Worm (Caenorhabditis elegans) whole organism, young adult: ENCODE measurements around the gene ptb-1.

Experiments
- C17E4.6 ChIP-seq: fragments of 200-800 bp; sonication (Bioruptor generic); IDR thresholded peaks from 2 replicates; pipeline ENCODE4 v1.3.6; 2022; ENCODE audit warnings: missing genetic modification reagents, missing genetic modification characterization, missing compliant biosample characterization
- D2030.7 ChIP-seq: fragments of 200-800 bp; sonication (Bioruptor generic); IDR thresholded peaks from 2 replicates; pipeline ENCODE4 v1.3.6; 2022; ENCODE audit warnings: missing genetic modification reagents, missing genetic modification characterization, missing compliant biosample characterization
- F37B4.10 ChIP-seq: fragments of 200-800 bp; sonication (Bioruptor generic); IDR thresholded peaks from 2 replicates; pipeline ENCODE4 v1.3.6; 2022; ENCODE audit warnings: missing genetic modification characterization, missing compliant biosample characterization
- F57A8.1 ChIP-seq: fragments of 200-800 bp; sonication (Bioruptor generic); optimal IDR thresholded peaks from 2 replicates; lab custom pipeline; 2018; ENCODE audit warnings: mild to moderate bottlenecking, missing genetic modification characterization, moderate library complexity, missing compliant biosample characterization
- T07F8.4 ChIP-seq: sonication (generic microtip); optimal IDR thresholded peaks from 2 replicates; lab custom pipeline; 2016; ENCODE audit warnings: mild to moderate bottlenecking, missing genetic modification characterization, moderate library complexity, missing compliant biosample characterization
- T26A5.8 ChIP-seq: sonication (generic microtip); optimal IDR thresholded peaks from 2 replicates; lab custom pipeline; 2016; ENCODE audit warnings: missing genetic modification characterization, missing compliant biosample characterization
- Y53G8AR.9 ChIP-seq: fragments of 200-800 bp; sonication (Bioruptor generic); conservative IDR thresholded peaks from 2 replicates; pipeline ENCODE4 v1.3.6; 2022; ENCODE audit warnings: missing genetic modification reagents, missing genetic modification characterization, missing compliant biosample characterization
- ZK185.1 ChIP-seq: sonication (generic microtip); optimal IDR thresholded peaks from 2 replicates; lab custom pipeline; 2016; ENCODE audit warnings: mild to moderate bottlenecking, missing genetic modification characterization, missing compliant biosample characterization; ENCODE audit not compliant: poor library complexity, severe bottlenecking
- ama-1 ChIP-seq, 3 experiments: fragments of 150-350 bp in 1 of 3; sonication (generic microtip) in 2 of 3; optimal IDR thresholded peaks; 2 replicates each; lab custom pipeline; 2014 to 2018; ENCODE audit warnings: missing biosample characterization in 2 of 3, missing genetic modification characterization in 2 of 3, missing genetic modification reagents in 2 of 3
- aptf-2 ChIP-seq: fragments of 200-800 bp; sonication (Bioruptor generic); conservative IDR thresholded peaks from 2 replicates; pipeline ENCODE4 v1.3.6; 2022; ENCODE audit warnings: missing genetic modification reagents, missing genetic modification characterization, missing compliant biosample characterization
- aptf-3 ChIP-seq: fragments of 200-800 bp; sonication (Bioruptor generic); IDR thresholded peaks from 2 replicates; pipeline ENCODE4 v1.3.6; 2022; ENCODE audit warnings: missing genetic modification characterization, missing compliant biosample characterization
- atf-7 ChIP-seq: sonication (generic microtip); optimal IDR thresholded peaks from 2 replicates; lab custom pipeline; 2017; ENCODE audit warnings: mild to moderate bottlenecking, missing genetic modification characterization, missing compliant biosample characterization
- athp-1 ChIP-seq: sonication (generic microtip); optimal IDR thresholded peaks from 2 replicates; lab custom pipeline; 2017; ENCODE audit warnings: mild to moderate bottlenecking, missing genetic modification characterization, missing compliant biosample characterization
- attf-5 ChIP-seq: fragments of 200-800 bp; sonication (Bioruptor generic); optimal IDR thresholded peaks from 2 replicates; lab custom pipeline; 2018; ENCODE audit warnings: mild to moderate bottlenecking, missing genetic modification characterization, missing compliant biosample characterization
- attf-6 ChIP-seq: fragments of 200-800 bp; sonication (Bioruptor generic); IDR thresholded peaks from 2 replicates; pipeline ENCODE4 v1.3.6; 2022; ENCODE audit warnings: missing genetic modification reagents, missing genetic modification characterization, missing compliant biosample characterization
- bed-1 ChIP-seq: fragments of 200-800 bp; sonication (Bioruptor generic); IDR thresholded peaks from 2 replicates; pipeline ENCODE4 v1.3.6; 2022; ENCODE audit warnings: missing genetic modification reagents, missing genetic modification characterization, missing compliant biosample characterization
- cebp-2 ChIP-seq: fragments of 200-800 bp; sonication (Bioruptor generic); IDR thresholded peaks from 2 replicates; pipeline ENCODE4 v1.3.6; 2022; ENCODE audit warnings: missing genetic modification characterization, missing compliant biosample characterization
- ceh-100 ChIP-seq: fragments of 200-800 bp; sonication (Bioruptor generic); IDR thresholded peaks from 2 replicates; pipeline ENCODE4 v1.3.6; 2022; ENCODE audit warnings: missing genetic modification reagents, missing genetic modification characterization, missing compliant biosample characterization
- ceh-40 ChIP-seq: fragments of 200-800 bp; sonication (Bioruptor generic); IDR thresholded peaks from 2 replicates; pipeline ENCODE4 v1.3.6; 2022; ENCODE audit warnings: missing genetic modification characterization, missing compliant biosample characterization
- ceh-91 ChIP-seq: fragments of 200-800 bp; sonication (Bioruptor generic); IDR thresholded peaks from 2 replicates; pipeline ENCODE4 v1.3.6; 2022; ENCODE audit warnings: missing genetic modification reagents, missing genetic modification characterization, missing compliant biosample characterization
- dpl-1 ChIP-seq: fragments of 150-350 bp; optimal IDR thresholded peaks from 2 replicates; lab custom pipeline; 2014; ENCODE audit warnings: missing biosample characterization, missing genetic modification reagents, missing genetic modification characterization
- egl-18 ChIP-seq: fragments of 200-800 bp; sonication (Bioruptor generic); IDR thresholded peaks from 2 replicates; pipeline ENCODE4 v1.3.6; 2022; ENCODE audit warnings: missing genetic modification reagents, missing genetic modification characterization, missing compliant biosample characterization
- egl-44 ChIP-seq: fragments of 200-800 bp; sonication (Bioruptor generic); IDR thresholded peaks from 2 replicates; pipeline ENCODE4 v1.3.6; 2022; ENCODE audit warnings: missing genetic modification reagents, missing genetic modification characterization, missing compliant biosample characterization
- egrh-3 ChIP-seq: fragments of 200-800 bp; sonication (Bioruptor generic); IDR thresholded peaks from 2 replicates; pipeline ENCODE4 v1.3.6; 2022; ENCODE audit warnings: missing genetic modification reagents, missing genetic modification characterization, missing compliant biosample characterization
- fkh-3 ChIP-seq: sonication (generic microtip); optimal IDR thresholded peaks from 2 replicates; lab custom pipeline; 2016; ENCODE audit warnings: mild to moderate bottlenecking, missing genetic modification characterization, missing compliant biosample characterization
- him-1 ChIP-seq: sonication (generic microtip); optimal IDR thresholded peaks from 2 replicates; lab custom pipeline; 2016; ENCODE audit warnings: missing genotype, missing genetic modification reagents, missing genetic modification characterization, missing compliant biosample characterization
- hlh-12 ChIP-seq: sonication (generic microtip); optimal IDR thresholded peaks from 2 replicates; lab custom pipeline; 2016; ENCODE audit warnings: missing genetic modification characterization, missing compliant biosample characterization
- lin-26 ChIP-seq: fragments of 200-800 bp; sonication (Bioruptor generic); IDR thresholded peaks from 2 replicates; pipeline ENCODE4 v1.3.6; 2022; ENCODE audit warnings: missing genetic modification reagents, missing genetic modification characterization, missing compliant biosample characterization
- lin-40 ChIP-seq: sonication (generic microtip); optimal IDR thresholded peaks from 2 replicates; lab custom pipeline; 2016; ENCODE audit warnings: missing genetic modification characterization, mild to moderate bottlenecking, missing compliant biosample characterization, missing genotype, missing genetic modification reagents
- lir-1 ChIP-seq: fragments of 200-800 bp; sonication (Bioruptor generic); conservative IDR thresholded peaks from 2 replicates; pipeline ENCODE4 v1.3.6; 2022; ENCODE audit warnings: missing genetic modification reagents, missing genetic modification characterization, missing compliant biosample characterization
- madf-8 ChIP-seq: fragments of 200-800 bp; sonication (Bioruptor generic); conservative IDR thresholded peaks from 2 replicates; pipeline ENCODE4 v1.3.6; 2022; ENCODE audit warnings: missing genetic modification reagents, missing genetic modification characterization, missing compliant biosample characterization
- nhr-120 ChIP-seq: fragments of 200-800 bp; sonication (Bioruptor generic); IDR thresholded peaks from 2 replicates; pipeline ENCODE4 v1.3.6; 2022; ENCODE audit warnings: missing genetic modification characterization, missing compliant biosample characterization
- pbrm-1 ChIP-seq: fragments of 200-800 bp; sonication (Bioruptor generic); IDR thresholded peaks from 2 replicates; pipeline ENCODE4 v1.3.6; 2022; ENCODE audit warnings: missing genetic modification reagents, missing genetic modification characterization, missing compliant biosample characterization
- repo-1 ChIP-seq: sonication (generic microtip); optimal IDR thresholded peaks from 2 replicates; lab custom pipeline; 2017; ENCODE audit warnings: mild to moderate bottlenecking, missing genetic modification characterization, missing compliant biosample characterization
- sdz-38 ChIP-seq: sonication (generic microtip); optimal IDR thresholded peaks from 2 replicates; lab custom pipeline; 2016; ENCODE audit warnings: missing genotype, missing genetic modification characterization, missing compliant biosample characterization
- sea-2 ChIP-seq: fragments of 200-800 bp; sonication (Bioruptor generic); IDR thresholded peaks from 2 replicates; pipeline ENCODE4 v1.3.6; 2022; ENCODE audit warnings: missing genetic modification characterization, missing compliant biosample characterization
- snpc-1.3 ChIP-seq: sonication (generic microtip); optimal IDR thresholded peaks from 2 replicates; lab custom pipeline; 2017; ENCODE audit warnings: missing genetic modification characterization, mild to moderate bottlenecking, missing compliant biosample characterization, antibody characterized with exemption, moderate library complexity, missing genotype, missing genetic modification reagents; ENCODE audit not compliant: insufficient read depth
- snpc-3.4 ChIP-seq: sonication (generic microtip); optimal IDR thresholded peaks from 2 replicates; lab custom pipeline; 2017; ENCODE audit warnings: missing genetic modification characterization, mild to moderate bottlenecking, missing compliant biosample characterization, antibody characterized with exemption, moderate library complexity, missing genotype, missing genetic modification reagents
- snpc-4 ChIP-seq, 5 experiments: fragments of 150-350 bp in 1 of 5; sonication (generic microtip) in 4 of 5; optimal IDR thresholded peaks; 2 replicates each; lab custom pipeline; 2014 to 2018; ENCODE audit warnings: missing genetic modification characterization in 5 of 5, missing biosample characterization in 3 of 5, antibody characterized with exemption in 2 of 5, mild to moderate bottlenecking in 2 of 5, missing compliant biosample characterization in 2 of 5, missing genotype in 2 of 5, moderate library complexity in 2 of 5, missing genetic modification reagents in 1 of 5
- sptf-2 ChIP-seq: fragments of 200-800 bp; sonication (Bioruptor generic); optimal IDR thresholded peaks from 2 replicates; lab custom pipeline; 2018; ENCODE audit warnings: mild to moderate bottlenecking, missing genetic modification characterization, missing compliant biosample characterization
- zfh-2 ChIP-seq: fragments of 200-800 bp; sonication (Bioruptor generic); conservative IDR thresholded peaks from 2 replicates; pipeline ENCODE4 v1.3.6; 2022; ENCODE audit warnings: missing genetic modification reagents, missing genetic modification characterization, missing compliant biosample characterization
- ztf-18 ChIP-seq: sonication (generic microtip); optimal IDR thresholded peaks from 2 replicates; lab custom pipeline; 2016; ENCODE audit warnings: missing genotype, mild to moderate bottlenecking, missing genetic modification characterization, missing compliant biosample characterization
- ztf-3 ChIP-seq: fragments of 200-800 bp; sonication (Bioruptor generic); optimal IDR thresholded peaks from 2 replicates; lab custom pipeline; 2018; ENCODE audit warnings: mild to moderate bottlenecking, missing genetic modification characterization, missing compliant biosample characterization

The ptb-1 gene

DNA sequence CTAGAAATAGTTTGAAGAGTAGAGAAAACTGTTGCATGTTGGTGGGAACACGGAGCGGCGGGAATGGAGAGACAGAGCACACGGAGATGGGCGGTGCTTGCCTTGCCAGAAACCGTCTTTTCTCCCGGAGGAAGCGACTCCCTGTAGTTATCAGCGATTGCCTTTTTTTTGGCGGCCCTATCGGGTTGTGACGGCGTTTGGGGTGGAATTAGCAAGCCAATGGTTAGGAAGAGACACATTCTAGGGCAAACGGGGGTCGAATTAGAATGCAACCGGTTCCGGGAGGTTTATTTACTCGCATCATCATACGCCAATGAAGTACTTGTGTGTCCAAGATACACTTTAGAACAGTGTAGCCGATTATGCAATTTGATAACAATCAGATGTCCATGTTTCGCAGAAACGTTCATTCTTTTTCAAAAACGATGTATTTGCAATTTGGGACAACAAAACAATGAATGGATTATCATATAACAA is 17.7 kb upstream of the ptb-1 start, which contains the start of gene lact-3 (continued):
- TF ChIP-seq egrh-3 (GFP tag; lab: Robert Waterston, UW) = no peak
- TF ChIP-seq lir-1 (GFP tag; lab: Robert Waterston, UW) = no peak
- TF ChIP-seq him-1 (tag; lab: Kevin White, UChicago) = peak; percentile 16
- 0 out of 2 replicates have a peak, but pooled peaks have one; percentile 72 for TF ChIP-seq cebp-2 (GFP tag; lab: Robert Waterston, UW)
- no peak for TF ChIP-seq aptf-3
- no peak for TF ChIP-seq nhr-120 (GFP tag; lab: Robert Waterston, UW)
- TF ChIP-seq Y53G8AR.9 (GFP tag; lab: Robert Waterston, UW) = peak; percentile 75
- no peak for TF ChIP-seq F57A8.1 (GFP tag; lab: Kevin White, UChicago)
- 0 out of 2 replicates have a peak, but pooled peaks have one; percentile 59 for TF ChIP-seq lin-26 (GFP tag; lab: Robert Waterston, UW)
- no peak for TF ChIP-seq F37B4.10 (GFP tag; lab: Robert Waterston, UW)
- TF ChIP-seq egl-44 (GFP tag; lab: Robert Waterston, UW) = 0 out of 2 replicates have a peak, but pooled peaks have one; percentile 13
- TF ChIP-seq repo-1 (tag; lab: Kevin White, UChicago) = no peak
- no peak; the same call in 1 of the 2 replicates for TF ChIP-seq madf-8
- TF ChIP-seq lin-40 (tag; lab: Kevin White, UChicago) = no peak
- 0 out of 2 replicates have a peak, but pooled peaks have one; percentile 29 for TF ChIP-seq attf-6 (GFP tag; lab: Robert Waterston, UW)
- no peak for TF ChIP-seq ama-1 (optimal IDR thresholded peaks at IDR 0.05; lab: Kevin White, UChicago)
- peak in 1 of 2 experiments; percentile 34 for TF ChIP-seq ama-1 (GFP tag; optimal IDR thresholded peaks at IDR 0.05; lab: Kevin White, UChicago)
- TF ChIP-seq atf-7 = no peak
- no peak for TF ChIP-seq snpc-1.3 (tag; lab: Kevin White, UChicago)
- no peak for TF ChIP-seq T26A5.8 (tag; lab: Kevin White, UChicago)
- no peak for TF ChIP-seq fkh-3 (tag; lab: Kevin White, UChicago)
- TF ChIP-seq ZK185.1 = no peak
- no peak for TF ChIP-seq bed-1 (GFP tag; lab: Robert Waterston, UW)
- TF ChIP-seq C17E4.6 (GFP tag; lab: Robert Waterston, UW) = no peak
- TF ChIP-seq ceh-40 = no peak
- TF ChIP-seq ceh-100 = no peak; the same call in 1 of the 2 replicates
- peak; percentile 23 for TF ChIP-seq athp-1 (tag; lab: Kevin White, UChicago)
- TF ChIP-seq sdz-38 (tag; lab: Kevin White, UChicago) = no peak
- no peak for TF ChIP-seq ztf-3 (GFP tag; lab: Kevin White, UChicago)
- TF ChIP-seq snpc-4 (GFP tag; optimal IDR thresholded peaks at IDR 0.05; lab: Kevin White, UChicago) = no peak
- no peak for TF ChIP-seq snpc-4 (tag; optimal IDR thresholded peaks at IDR 0.05; lab: Kevin White, UChicago)
- 0 out of 2 replicates have a peak, but pooled peaks have one; percentile 5 for TF ChIP-seq zfh-2 (GFP tag; lab: Robert Waterston, UW)
- no peak for TF ChIP-seq T07F8.4
- TF ChIP-seq ztf-18 (tag; lab: Kevin White, UChicago) = no peak
- no peak for TF ChIP-seq aptf-2
- no peak for TF ChIP-seq egl-18 (GFP tag; lab: Robert Waterston, UW)
- no peak for TF ChIP-seq attf-5 (GFP tag; lab: Kevin White, UChicago)
- TF ChIP-seq dpl-1 (GFP tag; lab: Kevin White, UChicago) = no peak
- TF ChIP-seq pbrm-1 (GFP tag; lab: Robert Waterston, UW) = no peak
- no peak for TF ChIP-seq sea-2 (GFP tag; lab: Robert Waterston, UW)
- 0 out of 2 replicates have a peak, but pooled peaks have one; percentile 16 for TF ChIP-seq ceh-91 (GFP tag; lab: Robert Waterston, UW)
- TF ChIP-seq sptf-2 (GFP tag; lab: Kevin White, UChicago) = no peak
- TF ChIP-seq hlh-12 = no peak
- no peak for TF ChIP-seq D2030.7
- no peak for TF ChIP-seq snpc-3.4 (tag; lab: Kevin White, UChicago)
